Worm (Caenorhabditis elegans): Measurements from ENCODE around the gene R74.2.

- no peak for TF ChIP-seq cog-1 (tag; optimal IDR thresholded peaks at IDR 0.05)
- no peak for TF ChIP-seq ref-1 (GFP tag; conservative IDR thresholded peaks at IDR 0.05)
- no peak for TF ChIP-seq ztf-23 (GFP tag; IDR thresholded peaks at IDR 0.05)
- TF ChIP-seq T22C8.4 (GFP tag; IDR thresholded peaks at IDR 0.05): no peak
- no peak for TF ChIP-seq med-1 (GFP tag; optimal IDR thresholded peaks at IDR 0.05; ENCODE audit: insufficient read depth)
These were observed 22.7 kb downstream of the R74.2 start for ce11 chrIII:4210661-4211060.
